Fruit fly (Drosophila melanogaster) whole organism, prepupa: ENCODE results near the gene Sirt7.

Experiments used
- CG1621 ChIP-seq: fragments of 200-800 bp; sonication (Bioruptor generic); optimal IDR thresholded peaks from 3 replicates; lab custom pipeline; 2018; ENCODE audit warnings: missing biosample characterization, mild to moderate bottlenecking, missing genetic modification characterization
- CG16779 ChIP-seq: fragments of 200-800 bp; sonication (Bioruptor generic); optimal IDR thresholded peaks from 3 replicates; lab custom pipeline; 2017; ENCODE audit warnings: missing biosample characterization, mild to moderate bottlenecking, missing genetic modification characterization
- CG4318 ChIP-seq: fragments of 200-800 bp; sonication (Bioruptor generic); optimal IDR thresholded peaks from 3 replicates; lab custom pipeline; 2017; ENCODE audit warnings: missing biosample characterization, mild to moderate bottlenecking, missing genetic modification characterization
- CG6163 ChIP-seq: fragments of 200-800 bp; sonication (Bioruptor generic); IDR thresholded peaks from 3 replicates; pipeline ENCODE4 v1.3.6; 2022; ENCODE audit warnings: missing biosample characterization, missing genetic modification characterization
- CG6854 ChIP-seq: fragments of 200-800 bp; sonication (Bioruptor generic); optimal IDR thresholded peaks from 2 replicates; lab custom pipeline; 2017; ENCODE audit warnings: missing biosample characterization, mild to moderate bottlenecking, missing genetic modification characterization
- CG8119 ChIP-seq: fragments of 200-800 bp; sonication (Bioruptor generic); IDR thresholded peaks from 3 replicates; pipeline ENCODE4 v1.3.6; 2022; ENCODE audit warnings: missing biosample characterization, missing genetic modification characterization
- Hr39 ChIP-seq: fragments of 200-800 bp; sonication (Bioruptor generic); optimal IDR thresholded peaks from 2 replicates; lab custom pipeline; 2016; ENCODE audit warnings: missing biosample characterization, missing genetic modification characterization
- Sox102F ChIP-seq: fragments of 200-800 bp; sonication (Bioruptor generic); optimal IDR thresholded peaks from 2 replicates; lab custom pipeline; 2016; ENCODE audit warnings: missing biosample characterization, mild to moderate bottlenecking, missing genetic modification characterization
- achi ChIP-seq: fragments of 200-800 bp; sonication (Bioruptor generic); optimal IDR thresholded peaks from 3 replicates; lab custom pipeline; 2016; ENCODE audit warnings: missing biosample characterization, missing genetic modification characterization
- dac ChIP-seq: fragments of 200-800 bp; sonication (Bioruptor generic); optimal IDR thresholded peaks from 2 replicates; lab custom pipeline; 2017; ENCODE audit warnings: missing biosample characterization, mild to moderate bottlenecking, missing genetic modification characterization

DNA sequence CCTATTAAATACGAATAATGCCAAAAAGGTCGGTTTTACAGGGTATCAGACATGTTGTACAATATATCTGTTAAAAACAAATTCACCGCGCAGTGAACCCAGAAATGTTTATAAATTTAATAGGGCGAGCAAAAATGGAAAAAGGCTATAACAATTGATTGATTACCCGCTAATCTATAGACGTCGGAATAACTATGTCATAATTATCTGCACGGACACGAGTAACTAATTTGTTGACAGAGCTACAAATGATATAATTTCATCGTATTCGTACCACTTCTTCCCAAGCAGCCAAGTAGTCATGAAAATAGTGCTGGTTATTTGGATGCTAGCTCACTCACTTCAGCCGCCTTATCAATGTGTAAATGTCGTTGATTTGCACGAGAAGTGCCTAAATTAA is 31.1 kb upstream of the Sirt7 start, which contains the start of gene CG14518:
- TF ChIP-seq dac (GFP tag; lab: Kevin White, UChicago) (no peak), CG1621 (tag; lab: Kevin White, UChicago) (no peak), CG4318 (GFP tag; lab: Kevin White, UChicago) (no peak), CG8119 (GFP tag; lab: Robert Waterston, UW) (no peak), Sox102F (no peak), CG6854 (GFP tag; lab: Kevin White, UChicago) (no peak), Hr39 (GFP tag; lab: Kevin White, UChicago) (no peak), achi (no peak), CG6163 (GFP tag; lab: Robert Waterston, UW) (no peak), CG16779 (tag; lab: Kevin White, UChicago) (no peak)
